Worm (Caenorhabditis elegans): ENCODE results near the gene clec-222.

The clec-222 gene

ce11 chrV:11304879-11305278 lies 33.7 kb downstream of the clec-222 start, which contains the start of gene srh-45:
srh-45 (minus strand) TSS chrV:11304979.
- no peak for TF ChIP-seq unc-98 (GFP tag; IDR thresholded peaks at IDR 0.05)
- no peak for TF ChIP-seq fkh-8 (tag; optimal IDR thresholded peaks at IDR 0.05)
- no peak for TF ChIP-seq lin-15B (tag; optimal IDR thresholded peaks at IDR 0.05)
- TF ChIP-seq unc-62 (GFP tag; optimal IDR thresholded peaks at IDR 0.05): no peak
- no peak for TF ChIP-seq ets-5 (GFP tag; IDR thresholded peaks at IDR 0.05)

- no peak for TF ChIP-seq vab-15 (tag; optimal IDR thresholded peaks at IDR 0.05)
- no peak for TF ChIP-seq elt-3 (tag; optimal IDR thresholded peaks at IDR 0.05)
- TF ChIP-seq dsc-1 (tag; optimal IDR thresholded peaks at IDR 0.05): peak; percentile 72
- no peak for TF ChIP-seq Y116A8C.19 (tag; optimal IDR thresholded peaks at IDR 0.05; ENCODE audit: borderline replicate concordance)
- TF ChIP-seq fkh-8 (tag; optimal IDR thresholded peaks at IDR 0.05): no peak
- TF ChIP-seq tbx-2 (tag; optimal IDR thresholded peaks at IDR 0.05): no peak
- TF ChIP-seq lsy-2 (tag; optimal IDR thresholded peaks at IDR 0.05): no peak
- peak; percentile 37 for TF ChIP-seq nhr-71 (tag; optimal IDR thresholded peaks at IDR 0.05)
- TF ChIP-seq ces-1 (GFP tag; optimal IDR thresholded peaks at IDR 0.05): no peak
- no peak for TF ChIP-seq nhr-28 (tag; optimal IDR thresholded peaks at IDR 0.05)
- TF ChIP-seq nhr-76 (tag; optimal IDR thresholded peaks at IDR 0.05): no peak
- no peak for TF ChIP-seq unc-86 (tag; optimal IDR thresholded peaks at IDR 0.05)
- TF ChIP-seq nhr-19 (GFP tag; conservative IDR thresholded peaks at IDR 0.05): peak; percentile 17
- TF ChIP-seq lin-14 (GFP tag; optimal IDR thresholded peaks at IDR 0.05): peak; percentile 70
- TF ChIP-seq nhr-47 (tag; optimal IDR thresholded peaks at IDR 0.05): no peak
- peak; percentile 16 for TF ChIP-seq snu-23 (GFP tag; optimal IDR thresholded peaks at IDR 0.05)
- TF ChIP-seq ceh-8 (GFP tag; optimal IDR thresholded peaks at IDR 0.05): no peak
- no peak for TF ChIP-seq zip-4 (GFP tag; optimal IDR thresholded peaks at IDR 0.05)
- TF ChIP-seq mep-1 (tag; optimal IDR thresholded peaks at IDR 0.05): no peak
- no peak for TF ChIP-seq egl-13 (tag; optimal IDR thresholded peaks at IDR 0.05)
- peak; percentile 69 for TF ChIP-seq rnt-1 (tag; optimal IDR thresholded peaks at IDR 0.05)
- TF ChIP-seq alr-1 (tag; optimal IDR thresholded peaks at IDR 0.05; ENCODE audit: borderline replicate concordance): no peak
Measured at ce11 chrV:11307781-11308180, 36.6 kb downstream of the clec-222 start.

ce11 chrV:11308346-11308745 lies 37.2 kb downstream of the clec-222 start, which contains the start of gene snf-11:
snf-11 (minus strand) TSS chrV:11308446.
- TF ChIP-seq nhr-76 (tag; optimal IDR thresholded peaks at IDR 0.05): no peak
- TF ChIP-seq pqm-1 (tag; optimal IDR thresholded peaks at IDR 0.05): no peak
- TF ChIP-seq ets-5 (GFP tag; IDR thresholded peaks at IDR 0.05): no peak
- TF ChIP-seq nhr-20 (tag; optimal IDR thresholded peaks at IDR 0.05): no peak
- TF ChIP-seq ceh-8 (GFP tag; optimal IDR thresholded peaks at IDR 0.05): no peak
- TF ChIP-seq nhr-12 (tag; optimal IDR thresholded peaks at IDR 0.05): no peak
- no peak for TF ChIP-seq mef-2 (tag; optimal IDR thresholded peaks at IDR 0.05)
- TF ChIP-seq vab-15 (tag; optimal IDR thresholded peaks at IDR 0.05): no peak
- no peak for TF ChIP-seq zag-1 (tag; optimal IDR thresholded peaks at IDR 0.05)
- no peak for TF ChIP-seq isw-1 (GFP tag; IDR thresholded peaks at IDR 0.05)
- TF ChIP-seq nhr-77 (tag; optimal IDR thresholded peaks at IDR 0.05): no peak

- TF ChIP-seq ama-1 (optimal IDR thresholded peaks at IDR 0.05) (no peak), fos-1 (tag; optimal IDR thresholded peaks at IDR 0.05) (no peak), lin-35 (GFP tag; optimal IDR thresholded peaks at IDR 0.05) (no peak), Y116A8C.19 (tag; optimal IDR thresholded peaks at IDR 0.05; ENCODE audit: borderline replicate concordance) (no peak), nhr-71 (tag; optimal IDR thresholded peaks at IDR 0.05) (peak; percentile 80), mef-2 (tag; optimal IDR thresholded peaks at IDR 0.05) (no peak), nhr-20 (tag; optimal IDR thresholded peaks at IDR 0.05) (peak; percentile 47), pqm-1 (tag; optimal IDR thresholded peaks at IDR 0.05) (no peak), rnt-1 (tag; optimal IDR thresholded peaks at IDR 0.05) (peak; percentile 81), skn-1 (tag; optimal IDR thresholded peaks at IDR 0.05) (peak; percentile 4), sptf-1 (tag; optimal IDR thresholded peaks at IDR 0.05) (no peak), nhr-12 (tag; optimal IDR thresholded peaks at IDR 0.05) (no peak), efl-3 (GFP tag; optimal IDR thresholded peaks at IDR 0.05) (no peak), vab-15 (tag; optimal IDR thresholded peaks at IDR 0.05) (no peak), lir-3 (tag; optimal IDR thresholded peaks at IDR 0.05; ENCODE audit: poor library complexity) (no peak), unc-30 (tag; optimal IDR thresholded peaks at IDR 0.05) (no peak), lin-15B (tag; optimal IDR thresholded peaks at IDR 0.05) (no peak), ets-5 (GFP tag; IDR thresholded peaks at IDR 0.05) (no peak), nhr-90 (tag; optimal IDR thresholded peaks at IDR 0.05; ENCODE audit: poor library complexity) (no peak), nhr-84 (tag; optimal IDR thresholded peaks at IDR 0.05) (no peak), elt-2 (tag; optimal IDR thresholded peaks at IDR 0.05) (no peak), lsy-2 (tag; optimal IDR thresholded peaks at IDR 0.05) (peak in 1 of 2 experiments; percentile 35), ztf-4 (tag; optimal IDR thresholded peaks at IDR 0.05) (no peak), dpl-1 (GFP tag; optimal IDR thresholded peaks at IDR 0.05) (no peak), snpc-4 (tag; optimal IDR thresholded peaks at IDR 0.05) (no peak), snu-23 (GFP tag; optimal IDR thresholded peaks at IDR 0.05) (peak; percentile 36)
Measured at ce11 chrV:11308915-11309314, 37.8 kb downstream of the clec-222 start.

Data from whole organism, L1 larva.